Worm (Caenorhabditis elegans) whole organism, L2 larva: Measurements from ENCODE around the gene Y53G8AL.4.

Experiments
- R02D3.7 ChIP-seq: fragments of 150-350 bp; optimal IDR thresholded peaks from 2 replicates; lab custom pipeline; 2014; ENCODE audit warnings: missing biosample characterization, missing genetic modification characterization
- aly-2 ChIP-seq: fragments of 150-350 bp; optimal IDR thresholded peaks from 2 replicates; lab custom pipeline; 2014; ENCODE audit warnings: missing biosample characterization, missing genetic modification characterization
- ama-1 ChIP-seq: fragments of 150-350 bp; optimal IDR thresholded peaks from 2 replicates; lab custom pipeline; 2018; ENCODE audit warnings: inconsistent platforms
- ceh-16 ChIP-seq: fragments of 150-350 bp; optimal IDR thresholded peaks from 2 replicates; lab custom pipeline; 2014; ENCODE audit warnings: missing biosample characterization, missing genetic modification characterization
- ceh-82 ChIP-seq: fragments of 150-350 bp; optimal IDR thresholded peaks from 2 replicates; lab custom pipeline; 2014; ENCODE audit warnings: missing biosample characterization, missing genetic modification characterization
- mdl-1 ChIP-seq, 2 experiments: fragments of 150-350 bp in 1 of 2; sonication (generic microtip) in 1 of 2; optimal IDR thresholded peaks; 2 replicates each; lab custom pipeline; 2017; ENCODE audit warnings: missing biosample characterization in 2 of 2, missing genetic modification characterization in 2 of 2
- nhr-11 ChIP-seq: fragments of 150-350 bp; optimal IDR thresholded peaks from 2 replicates; lab custom pipeline; 2014; ENCODE audit warnings: missing biosample characterization, missing genetic modification characterization
- unc-55 ChIP-seq: fragments of 150-350 bp; sonication (generic microtip); optimal IDR thresholded peaks from 3 replicates; lab custom pipeline; 2014; ENCODE audit warnings: missing biosample characterization, missing genetic modification reagents, missing genetic modification characterization

- no peak for TF ChIP-seq ama-1 (lab: Kevin White, UChicago)
- no peak for TF ChIP-seq ceh-82 (tag; lab: Kevin White, UChicago)
- TF ChIP-seq aly-2 (tag; lab: Kevin White, UChicago) = no peak
- no peak for TF ChIP-seq R02D3.7 (tag; lab: Kevin White, UChicago)
- no peak for TF ChIP-seq mdl-1 (tag; optimal IDR thresholded peaks at IDR 0.05; lab: Kevin White, UChicago)
- no peak for TF ChIP-seq nhr-11
- TF ChIP-seq ceh-16 (tag; lab: Kevin White, UChicago) = no peak
- no peak for TF ChIP-seq unc-55 (GFP tag; lab: Kevin White, UChicago)
These were observed 49.9 kb downstream of the Y53G8AL.4 start for ce11 chrIII:3200563-3200962.
